Fruit fly (Drosophila melanogaster): Measurements from ENCODE around the gene CG12795.

The CG12795 gene

dm6 chr2L:3452286-3452685, at the start of gene CG12795:
CG12795 (plus strand) TSS chr2L:3452466.
- TF ChIP-seq Sin3A (optimal IDR thresholded peaks at IDR 0.05): no peak

dm6 chr2L:3407722-3408121, 44.5 kb upstream of the CG12795 start:
- TF ChIP-seq h (optimal IDR thresholded peaks at IDR 0.05): no peak
- TF ChIP-seq ttk (optimal IDR thresholded peaks at IDR 0.05): no peak
- no peak for TF ChIP-seq psq (optimal IDR thresholded peaks at IDR 0.05)
- TF ChIP-seq Sin3A (optimal IDR thresholded peaks at IDR 0.05): no peak
- TF ChIP-seq Myc (optimal IDR thresholded peaks at IDR 0.05): no peak
- TF ChIP-seq insv (optimal IDR thresholded peaks at IDR 0.05): no peak

- TF ChIP-seq ttk (optimal IDR thresholded peaks at IDR 0.05) (no peak), h (optimal IDR thresholded peaks at IDR 0.05) (no peak), insv (optimal IDR thresholded peaks at IDR 0.05) (no peak), psq (optimal IDR thresholded peaks at IDR 0.05) (no peak), Sin3A (optimal IDR thresholded peaks at IDR 0.05) (no peak), Myc (optimal IDR thresholded peaks at IDR 0.05) (no peak)
These were observed 42.0 kb upstream of the CG12795 start, which contains the start of gene CG8840 for dm6 chr2L:3410260-3410659. CG8840 (plus strand) TSS chr2L:3410560.

- TF ChIP-seq psq (optimal IDR thresholded peaks at IDR 0.05) (no peak), insv (optimal IDR thresholded peaks at IDR 0.05) (no peak), ttk (optimal IDR thresholded peaks at IDR 0.05) (no peak), Sin3A (optimal IDR thresholded peaks at IDR 0.05) (no peak), h (optimal IDR thresholded peaks at IDR 0.05) (no peak), Myc (optimal IDR thresholded peaks at IDR 0.05) (no peak)
These were observed 35.5 kb upstream of the CG12795 start, which contains the start of gene CG31952 for dm6 chr2L:3416527-3417304. CG31952 (plus strand) TSS chr2L:3416693.

DNA sequence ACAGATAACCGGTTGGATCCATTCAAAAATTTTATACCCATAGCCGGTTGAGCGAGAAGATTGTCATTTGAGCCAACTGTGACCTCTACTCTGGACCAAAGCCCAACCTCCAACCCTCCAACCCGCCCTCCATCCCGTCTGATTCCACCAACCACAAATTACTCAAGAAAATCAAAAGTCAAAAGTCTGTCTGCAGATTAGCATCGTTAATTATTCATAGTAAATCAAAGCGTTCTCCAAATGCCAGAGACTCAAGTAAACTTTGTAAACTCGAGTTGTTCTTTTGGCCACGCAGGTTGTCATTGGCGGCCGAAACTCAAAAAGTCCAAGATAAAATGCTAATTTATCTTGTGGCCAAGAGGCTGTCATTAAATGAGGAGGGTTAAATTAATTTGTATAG, 34.7 kb upstream of the CG12795 start:
- TF ChIP-seq Myc (optimal IDR thresholded peaks at IDR 0.05) (no peak), insv (optimal IDR thresholded peaks at IDR 0.05) (no peak), h (optimal IDR thresholded peaks at IDR 0.05) (no peak), Sin3A (optimal IDR thresholded peaks at IDR 0.05) (no peak), ttk (optimal IDR thresholded peaks at IDR 0.05) (no peak), psq (optimal IDR thresholded peaks at IDR 0.05) (no peak)

dm6 chr2L:3422753-3423152, 29.5 kb upstream of the CG12795 start:
- TF ChIP-seq ttk (optimal IDR thresholded peaks at IDR 0.05): no peak
- TF ChIP-seq h (optimal IDR thresholded peaks at IDR 0.05): no peak
- TF ChIP-seq Sin3A (optimal IDR thresholded peaks at IDR 0.05): no peak
- TF ChIP-seq psq (optimal IDR thresholded peaks at IDR 0.05): no peak
- no peak for TF ChIP-seq insv (optimal IDR thresholded peaks at IDR 0.05)
- no peak for TF ChIP-seq Myc (optimal IDR thresholded peaks at IDR 0.05)

DNA sequence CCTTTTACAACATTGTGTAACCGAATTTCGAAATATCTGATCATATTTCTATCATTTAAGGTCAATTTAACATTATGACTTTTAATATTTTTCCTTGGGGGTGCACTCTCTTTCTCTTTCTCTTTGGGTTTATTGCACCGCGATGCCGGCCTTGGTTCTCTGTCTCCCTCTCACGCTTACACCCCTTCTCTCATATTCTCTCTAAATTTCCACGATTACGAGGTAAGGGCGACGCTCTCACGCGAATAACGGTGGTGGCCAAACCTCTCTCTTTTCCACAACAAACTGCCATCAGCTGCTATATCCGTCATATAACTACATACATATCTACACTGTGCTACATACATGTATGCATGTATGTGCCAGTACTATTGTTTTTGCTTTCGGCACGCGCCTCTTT, 26.3 kb upstream of the CG12795 start:
- no peak for TF ChIP-seq Sin3A (optimal IDR thresholded peaks at IDR 0.05)
- TF ChIP-seq ttk (optimal IDR thresholded peaks at IDR 0.05): no peak
- TF ChIP-seq psq (optimal IDR thresholded peaks at IDR 0.05): no peak
- TF ChIP-seq insv (optimal IDR thresholded peaks at IDR 0.05): no peak
- TF ChIP-seq Myc (optimal IDR thresholded peaks at IDR 0.05): no peak
- no peak for TF ChIP-seq h (optimal IDR thresholded peaks at IDR 0.05)

dm6 chr2L:3426669-3427232, 25.5 kb upstream of the CG12795 start, which contains the start of gene Pgant2:
Pgant2 (minus strand) TSS chr2L:3426719.
- TF ChIP-seq Sin3A (optimal IDR thresholded peaks at IDR 0.05): no peak
- no peak for TF ChIP-seq Myc (optimal IDR thresholded peaks at IDR 0.05)
- TF ChIP-seq h (optimal IDR thresholded peaks at IDR 0.05): no peak

DNA sequence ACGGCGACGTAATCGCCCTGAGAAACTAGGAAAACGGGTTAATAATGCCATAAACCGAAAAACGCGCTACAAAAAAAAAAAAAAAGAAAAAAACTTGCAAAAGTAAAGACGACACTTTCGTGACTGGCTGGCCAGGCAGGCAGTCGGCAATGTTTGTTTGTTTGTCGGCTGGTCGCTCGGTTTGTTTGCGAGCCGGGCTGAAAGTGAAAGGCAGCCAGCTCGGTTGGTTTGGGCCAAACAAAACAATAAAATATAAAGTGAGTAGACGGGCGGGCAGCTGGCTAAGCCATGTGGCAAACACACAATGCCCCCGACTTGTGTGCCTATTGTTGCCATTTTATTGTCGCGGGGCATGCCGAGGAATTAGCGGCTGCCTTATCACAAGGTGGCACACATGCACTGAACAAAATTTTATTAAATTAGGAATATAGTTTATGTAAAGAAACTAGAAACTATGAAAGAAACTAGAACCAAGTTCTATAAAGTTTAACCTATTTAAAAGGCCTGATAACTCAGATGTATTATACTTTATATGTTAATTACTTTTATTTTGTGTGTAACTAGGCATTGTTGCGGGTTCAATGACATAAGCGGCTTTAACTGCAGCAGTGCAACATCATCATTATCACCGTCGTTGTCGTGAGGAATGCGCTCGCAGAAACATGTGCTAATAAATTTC, 23.7 kb upstream of the CG12795 start:
- TF ChIP-seq insv (optimal IDR thresholded peaks at IDR 0.05): no peak
- TF ChIP-seq ttk (optimal IDR thresholded peaks at IDR 0.05): no peak
- TF ChIP-seq Sin3A (optimal IDR thresholded peaks at IDR 0.05): no peak
- no peak for TF ChIP-seq h (optimal IDR thresholded peaks at IDR 0.05)
- TF ChIP-seq psq (optimal IDR thresholded peaks at IDR 0.05): no peak
- TF ChIP-seq Myc (optimal IDR thresholded peaks at IDR 0.05): no peak

dm6 chr2L:3435086-3435485, 17.2 kb upstream of the CG12795 start:
- TF ChIP-seq Sin3A (optimal IDR thresholded peaks at IDR 0.05) (no peak), h (optimal IDR thresholded peaks at IDR 0.05) (no peak), insv (optimal IDR thresholded peaks at IDR 0.05) (no peak), ttk (optimal IDR thresholded peaks at IDR 0.05) (no peak), Myc (optimal IDR thresholded peaks at IDR 0.05) (no peak), psq (optimal IDR thresholded peaks at IDR 0.05) (no peak)

- TF ChIP-seq psq (optimal IDR thresholded peaks at IDR 0.05) (no peak), ttk (optimal IDR thresholded peaks at IDR 0.05) (no peak), h (optimal IDR thresholded peaks at IDR 0.05) (no peak)
These were observed 15.9 kb upstream of the CG12795 start for dm6 chr2L:3436347-3436746.

dm6 chr2L:3437068-3437467, 15.2 kb upstream of the CG12795 start:
- TF ChIP-seq psq (optimal IDR thresholded peaks at IDR 0.05): no peak
- no peak for TF ChIP-seq insv (optimal IDR thresholded peaks at IDR 0.05)
- no peak for TF ChIP-seq ttk (optimal IDR thresholded peaks at IDR 0.05)
- TF ChIP-seq Sin3A (optimal IDR thresholded peaks at IDR 0.05): no peak
- TF ChIP-seq h (optimal IDR thresholded peaks at IDR 0.05): no peak
- TF ChIP-seq Myc (optimal IDR thresholded peaks at IDR 0.05): no peak

Data from Kc167 (cell line).